Worm (Caenorhabditis elegans) whole organism, L3 larva: ENCODE results near the gene T07C4.3.

Experiments used
- elt-1 ChIP-seq: fragments of 150-350 bp; optimal IDR thresholded peaks from 2 replicates; lab custom pipeline; 2014; ENCODE audit warnings: missing biosample characterization, missing genetic modification characterization
- fkh-10 ChIP-seq: sonication (generic microtip); optimal IDR thresholded peaks from 2 replicates; lab custom pipeline; 2017; ENCODE audit warnings: missing biosample characterization, missing genetic modification reagents, missing genetic modification characterization
- hmg-11 ChIP-seq: sonication (generic microtip); optimal IDR thresholded peaks from 2 replicates; lab custom pipeline; 2016; ENCODE audit warnings: missing genetic modification characterization, missing compliant biosample characterization
- lin-15B ChIP-seq: fragments of 150-350 bp; optimal IDR thresholded peaks from 2 replicates; lab custom pipeline; 2014; ENCODE audit warnings: missing biosample characterization, missing genetic modification characterization
- lsy-12 ChIP-seq: sonication (generic microtip); optimal IDR thresholded peaks from 2 replicates; lab custom pipeline; 2016; ENCODE audit warnings: mild to moderate bottlenecking, missing genetic modification characterization, missing compliant biosample characterization
- nfya-1 ChIP-seq: sonication (generic microtip); optimal IDR thresholded peaks from 2 replicates; lab custom pipeline; 2017; ENCODE audit warnings: missing genetic modification characterization, mild to moderate bottlenecking, missing compliant biosample characterization, antibody characterized with exemption, moderate library complexity; ENCODE audit not compliant: insufficient read depth
- nhr-23 ChIP-seq: fragments of 150-350 bp; optimal IDR thresholded peaks from 2 replicates; lab custom pipeline; 2014; ENCODE audit warnings: missing biosample characterization, missing genetic modification reagents, missing genetic modification characterization
- nhr-25 ChIP-seq: sonication (generic microtip); optimal IDR thresholded peaks from 2 replicates; lab custom pipeline; 2017; ENCODE audit warnings: missing biosample characterization, missing genetic modification characterization
- nhr-67 ChIP-seq: fragments of 150-350 bp; optimal IDR thresholded peaks from 2 replicates; lab custom pipeline; 2014; ENCODE audit warnings: missing biosample characterization, missing genetic modification characterization
- ztf-11 ChIP-seq: fragments of 150-350 bp; optimal IDR thresholded peaks from 2 replicates; lab custom pipeline; 2014; ENCODE audit warnings: missing biosample characterization, missing genetic modification characterization

T07C4.3 gene

ce11 chrIII:10396891-10397502 is 45.0 kb downstream of the T07C4.3 start:
- TF ChIP-seq ztf-11 (tag; lab: Kevin White, UChicago), result no peak
- TF ChIP-seq elt-1 (tag; lab: Kevin White, UChicago), result no peak
- TF ChIP-seq nfya-1 (tag; lab: Kevin White, UChicago), result peak; percentile 16
- TF ChIP-seq lsy-12 (tag; lab: Kevin White, UChicago), result no peak
- TF ChIP-seq nhr-25 (tag; lab: Kevin White, UChicago), result no peak

- TF ChIP-seq nhr-23 (no peak), nfya-1 (tag; lab: Kevin White, UChicago) (peak; percentile 59), lin-15B (tag; lab: Kevin White, UChicago) (peak; percentile 33), hmg-11 (tag; lab: Kevin White, UChicago) (peak; percentile 56), fkh-10 (peak; percentile 35), nhr-67 (tag; lab: Kevin White, UChicago) (no peak)
- TF ChIP-seq, all 47 proteins: peak for 4
Measured at ce11 chrIII:10398919-10399318, 47.0 kb downstream of the T07C4.3 start.
